Worm (Caenorhabditis elegans): ENCODE measurements around the gene zip-8.

DNA sequence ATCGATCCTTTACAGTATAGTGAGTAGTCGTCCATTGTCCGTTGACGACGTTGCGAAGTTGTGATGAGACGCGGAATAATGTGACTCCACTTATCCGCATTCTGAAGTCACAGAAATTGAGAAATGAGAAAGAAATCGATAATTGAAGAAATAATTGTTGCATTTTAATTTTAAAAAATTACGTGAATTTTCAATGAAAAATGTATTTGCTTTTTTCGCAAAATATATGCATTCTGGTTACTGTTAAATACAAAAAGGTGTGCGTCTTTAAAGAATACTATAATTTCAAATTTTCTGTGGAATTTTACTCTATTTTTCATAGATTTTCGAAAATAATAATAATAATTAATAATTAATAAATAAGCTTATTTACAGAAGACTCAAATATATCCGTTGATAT, 31.9 kb upstream of the zip-8 start, which contains the start of gene let-721:
- TF ChIP-seq ama-1 (optimal IDR thresholded peaks at IDR 0.05) (no peak), nfya-1 (tag; optimal IDR thresholded peaks at IDR 0.05; ENCODE audit: insufficient read depth) (no peak), pqm-1 (tag; optimal IDR thresholded peaks at IDR 0.05) (no peak), ztf-11 (tag; optimal IDR thresholded peaks at IDR 0.05) (no peak), nhr-25 (tag; optimal IDR thresholded peaks at IDR 0.05) (no peak), nhr-12 (tag; optimal IDR thresholded peaks at IDR 0.05) (no peak), elt-2 (tag; optimal IDR thresholded peaks at IDR 0.05) (no peak), hmg-11 (tag; optimal IDR thresholded peaks at IDR 0.05) (no peak), nhr-28 (tag; optimal IDR thresholded peaks at IDR 0.05) (no peak)
